Fruit fly (Drosophila melanogaster) whole organism, embryonic: Measurements from ENCODE around the gene Rab19.

Source experiments
- ATbp ChIP-seq: fragments of 200-800 bp; sonication (Bioruptor generic); optimal IDR thresholded peaks from 2 replicates; lab custom pipeline; 2017; ENCODE audit warnings: missing biosample characterization, mild to moderate bottlenecking, missing genetic modification characterization, missing genetic modification reagents
- Atf-2 ChIP-seq: fragments of 200-800 bp; sonication (Bioruptor generic); optimal IDR thresholded peaks from 2 replicates; lab custom pipeline; 2016; ENCODE audit warnings: missing biosample characterization, missing genetic modification characterization
- C15 ChIP-seq: fragments of 200-800 bp; sonication (Bioruptor generic); IDR thresholded peaks from 3 replicates; pipeline ENCODE4 v1.3.6; 2022; ENCODE audit warnings: missing biosample characterization, missing genetic modification characterization
- CG10366 ChIP-seq: fragments of 200-800 bp; sonication (Bioruptor generic); IDR thresholded peaks from 2 replicates; pipeline ENCODE4 v1.3.6; 2022; ENCODE audit warnings: missing biosample characterization, missing genetic modification characterization
- CG10959 ChIP-seq: fragments of 200-800 bp; sonication (Bioruptor generic); IDR thresholded peaks from 2 replicates; pipeline ENCODE4 v1.3.6; 2022; ENCODE audit warnings: missing biosample characterization, missing genetic modification characterization
- CG13894 ChIP-seq: fragments of 200-800 bp; sonication (Bioruptor generic); optimal IDR thresholded peaks from 3 replicates; lab custom pipeline; 2018; ENCODE audit warnings: missing biosample characterization, mild to moderate bottlenecking, missing genetic modification characterization, moderate library complexity
- CG17359 ChIP-seq: fragments of 200-800 bp; sonication (Bioruptor generic); optimal IDR thresholded peaks from 3 replicates; lab custom pipeline; 2018; ENCODE audit warnings: missing biosample characterization, mild to moderate bottlenecking, missing genetic modification characterization, moderate library complexity
- CG31441 ChIP-seq: fragments of 200-800 bp; sonication (Bioruptor generic); IDR thresholded peaks from 2 replicates; pipeline ENCODE4 v1.3.6; 2022; ENCODE audit warnings: missing biosample characterization, missing genetic modification characterization
- CG32767 ChIP-seq: fragments of 200-800 bp; sonication (Bioruptor generic); IDR thresholded peaks from 2 replicates; pipeline ENCODE4 v1.3.6; 2022; ENCODE audit warnings: missing biosample characterization, missing genetic modification characterization
- CG33213 ChIP-seq: fragments of 200-800 bp; sonication (Bioruptor generic); optimal IDR thresholded peaks from 3 replicates; lab custom pipeline; 2016; ENCODE audit warnings: missing biosample characterization, missing genetic modification characterization
- CG34422 ChIP-seq: fragments of 200-800 bp; sonication (Bioruptor generic); IDR thresholded peaks from 3 replicates; pipeline ENCODE4 v1.3.6; 2022; ENCODE audit warnings: missing biosample characterization, missing genetic modification characterization
- CG3847 ChIP-seq: fragments of 200-800 bp; sonication (Bioruptor generic); IDR thresholded peaks from 2 replicates; pipeline ENCODE4 v1.3.6; 2022; ENCODE audit warnings: missing biosample characterization, missing genetic modification characterization
- CG42726 ChIP-seq: fragments of 200-800 bp; sonication (Bioruptor generic); IDR thresholded peaks from 2 replicates; pipeline ENCODE4 v1.3.6; 2022; ENCODE audit warnings: missing biosample characterization, missing genetic modification characterization; ENCODE audit not compliant: partially characterized antibody
- CG6272 ChIP-seq: fragments of 200-800 bp; sonication (Bioruptor generic); IDR thresholded peaks from 2 replicates; pipeline ENCODE4 v1.3.6; 2022; ENCODE audit warnings: missing biosample characterization, missing genetic modification characterization
- CG7786 ChIP-seq: fragments of 200-800 bp; sonication (Bioruptor generic); optimal IDR thresholded peaks from 2 replicates; lab custom pipeline; 2016; ENCODE audit warnings: missing biosample characterization, missing genetic modification characterization
- CG8478 ChIP-seq: fragments of >200 bp; optimal IDR thresholded peaks from 2 replicates; lab custom pipeline; 2018
- CG9797 ChIP-seq: fragments of 200-800 bp; sonication (Bioruptor generic); optimal IDR thresholded peaks from 3 replicates; lab custom pipeline; 2018; ENCODE audit warnings: missing biosample characterization, mild to moderate bottlenecking, missing genetic modification characterization
- CkIIα-i1 ChIP-seq: fragments of 200-800 bp; sonication (Bioruptor generic); IDR thresholded peaks from 2 replicates; pipeline ENCODE4 v1.3.6; 2022; ENCODE audit warnings: missing biosample characterization, missing genetic modification characterization
- Dek ChIP-seq: fragments of 200-800 bp; sonication (Bioruptor generic); optimal IDR thresholded peaks from 3 replicates; lab custom pipeline; 2019; ENCODE audit warnings: missing biosample characterization, mild to moderate bottlenecking, missing genetic modification characterization, moderate library complexity
- E2f1 ChIP-seq: fragments of 200-800 bp; sonication (Bioruptor generic); IDR thresholded peaks from 2 replicates; pipeline ENCODE4 v1.3.6; 2022; ENCODE audit warnings: missing biosample characterization, missing genetic modification characterization
- Eip74EF ChIP-seq, 2 experiments: fragments of 200-800 bp in 1 of 2; fragments of >200 bp in 1 of 2; sonication (Bioruptor generic) in 1 of 2; optimal IDR thresholded peaks; 2 replicates each; lab custom pipeline; 2017 to 2019; ENCODE audit warnings: missing biosample characterization in 2 of 2, missing genetic modification characterization in 2 of 2, mild to moderate bottlenecking in 1 of 2, moderate library complexity in 1 of 2
- Gsc ChIP-seq: fragments of 200-800 bp; sonication (Bioruptor generic); IDR thresholded peaks from 2 replicates; pipeline ENCODE4 v1.3.6; 2022; ENCODE audit warnings: missing biosample characterization, missing genetic modification characterization
- H15 ChIP-seq: fragments of 200-800 bp; sonication (Bioruptor generic); IDR thresholded peaks from 3 replicates; pipeline ENCODE4 v1.3.6; 2022; ENCODE audit warnings: missing biosample characterization, missing genetic modification characterization
- HLH4C ChIP-seq: fragments of 200-800 bp; sonication (Bioruptor generic); IDR thresholded peaks from 3 replicates; pipeline ENCODE4 v1.3.6; 2022; ENCODE audit warnings: missing biosample characterization, missing genetic modification characterization; ENCODE audit not compliant: partially characterized antibody
- Lpt ChIP-seq: fragments of >200 bp; optimal IDR thresholded peaks from 2 replicates; lab custom pipeline; 2018; ENCODE audit warnings: missing biosample characterization, missing genetic modification characterization
- MBD-R2 ChIP-seq: fragments of 200-800 bp; sonication (Bioruptor generic); IDR thresholded peaks from 2 replicates; pipeline ENCODE4 v1.3.6; 2022; ENCODE audit warnings: missing biosample characterization, missing genetic modification characterization
- Myb ChIP-seq: fragments of 200-800 bp; sonication (Bioruptor generic); optimal IDR thresholded peaks from 2 replicates; lab custom pipeline; 2016; ENCODE audit warnings: missing biosample characterization, missing genetic modification characterization
- Oaz ChIP-seq: fragments of 200-800 bp; sonication (Bioruptor generic); IDR thresholded peaks from 2 replicates; pipeline ENCODE4 v1.3.6; 2022; ENCODE audit warnings: missing biosample characterization, missing genetic modification characterization
- Optix ChIP-seq: fragments of 200-800 bp; sonication (Bioruptor generic); IDR thresholded peaks from 3 replicates; pipeline ENCODE4 v1.3.6; 2022; ENCODE audit warnings: missing biosample characterization, missing genetic modification characterization
- Scr ChIP-seq: fragments of 200-800 bp; sonication (Bioruptor generic); IDR thresholded peaks from 2 replicates; pipeline ENCODE4 v1.3.6; 2022; ENCODE audit warnings: missing biosample characterization, missing genetic modification characterization; ENCODE audit not compliant: partially characterized antibody
- Trl ChIP-seq, 3 experiments: fragments of >200 bp in 2 of 3; fragments of 200-800 bp in 1 of 3; sonication (Bioruptor generic) in 1 of 3; optimal IDR thresholded peaks; 2 replicates in 1 of 3; 3 replicates in 2 of 3; lab custom pipeline; 2016 to 2017; ENCODE audit warnings: missing biosample characterization in 1 of 3, missing genetic modification characterization in 1 of 3
- aop ChIP-seq: fragments of 200-800 bp; sonication (Bioruptor generic); IDR thresholded peaks from 2 replicates; pipeline ENCODE4 v1.3.6; 2022; ENCODE audit warnings: missing biosample characterization, missing genetic modification characterization
- ash1 ChIP-seq: fragments of 200-800 bp; sonication (Bioruptor generic); optimal IDR thresholded peaks from 2 replicates; lab custom pipeline; 2018; ENCODE audit warnings: missing biosample characterization, mild to moderate bottlenecking, missing genetic modification characterization
- ato ChIP-seq: fragments of 200-800 bp; sonication (Bioruptor generic); IDR thresholded peaks from 2 replicates; pipeline ENCODE4 v1.3.6; 2022; ENCODE audit warnings: missing biosample characterization, missing genetic modification characterization; ENCODE audit not compliant: partially characterized antibody
- bcd ChIP-seq: fragments of 200-800 bp; sonication (Bioruptor generic); optimal IDR thresholded peaks from 2 replicates; lab custom pipeline; 2017; ENCODE audit warnings: missing biosample characterization, mild to moderate bottlenecking, missing genetic modification characterization
- bigmax ChIP-seq: fragments of 200-800 bp; sonication (Bioruptor generic); optimal IDR thresholded peaks from 2 replicates; lab custom pipeline; 2018; ENCODE audit warnings: missing biosample characterization, mild to moderate bottlenecking, missing genetic modification characterization
- cg ChIP-seq: fragments of 200-800 bp; sonication (Bioruptor generic); optimal IDR thresholded peaks from 3 replicates; lab custom pipeline; 2019; ENCODE audit warnings: missing biosample characterization, mild to moderate bottlenecking, missing genetic modification characterization, moderate library complexity
- chm ChIP-seq: fragments of 200-800 bp; sonication (Bioruptor generic); IDR thresholded peaks from 2 replicates; pipeline ENCODE4 v1.3.6; 2022; ENCODE audit warnings: missing biosample characterization, missing genetic modification characterization
- crc ChIP-seq: fragments of 200-800 bp; sonication (Bioruptor generic); optimal IDR thresholded peaks from 2 replicates; lab custom pipeline; 2016; ENCODE audit warnings: missing biosample characterization, missing genetic modification characterization
- crp ChIP-seq, 2 experiments: fragments of 200-800 bp; sonication (Bioruptor generic); optimal IDR thresholded peaks; 2 replicates in 1 of 2; 3 replicates in 1 of 2; lab custom pipeline; 2017; ENCODE audit warnings: missing biosample characterization in 2 of 2, missing genetic modification characterization in 2 of 2, mild to moderate bottlenecking in 1 of 2, moderate library complexity in 1 of 2
- danr ChIP-seq: fragments of 200-800 bp; sonication (Bioruptor generic); IDR thresholded peaks from 2 replicates; pipeline ENCODE4 v1.3.6; 2022; ENCODE audit warnings: missing biosample characterization, missing genetic modification characterization
- jumu ChIP-seq: fragments of 200-800 bp; sonication (Bioruptor generic); optimal IDR thresholded peaks from 3 replicates; lab custom pipeline; 2016; ENCODE audit warnings: missing biosample characterization, missing genetic modification characterization
- lilli ChIP-seq: fragments of 200-800 bp; sonication (Bioruptor generic); optimal IDR thresholded peaks from 3 replicates; lab custom pipeline; 2016; ENCODE audit warnings: missing biosample characterization, missing genetic modification characterization
- odd ChIP-seq: fragments of 200-800 bp; sonication (Bioruptor generic); optimal IDR thresholded peaks from 2 replicates; lab custom pipeline; 2017; ENCODE audit warnings: missing biosample characterization, mild to moderate bottlenecking, missing genetic modification characterization
- run ChIP-seq: fragments of 200-800 bp; sonication (Bioruptor generic); optimal IDR thresholded peaks from 3 replicates; lab custom pipeline; 2018; ENCODE audit warnings: missing biosample characterization, mild to moderate bottlenecking, missing genetic modification characterization
- slbo ChIP-seq: fragments of 200-800 bp; sonication (Bioruptor generic); IDR thresholded peaks from 2 replicates; pipeline ENCODE4 v1.3.6; 2022; ENCODE audit warnings: missing biosample characterization, missing genetic modification characterization
- stwl ChIP-seq: fragments of 200-800 bp; sonication (Bioruptor generic); optimal IDR thresholded peaks from 3 replicates; lab custom pipeline; 2018; ENCODE audit warnings: missing biosample characterization, mild to moderate bottlenecking, missing genetic modification characterization, moderate library complexity
- trh ChIP-seq: fragments of 200-800 bp; sonication (Bioruptor generic); optimal IDR thresholded peaks from 2 replicates; lab custom pipeline; 2016; ENCODE audit warnings: missing biosample characterization, missing genetic modification characterization
- zfh2 ChIP-seq: fragments of 200-800 bp; sonication (Bioruptor generic); optimal IDR thresholded peaks from 2 replicates; lab custom pipeline; 2016; ENCODE audit warnings: missing biosample characterization, missing genetic modification characterization

Gene Rab19

DNA sequence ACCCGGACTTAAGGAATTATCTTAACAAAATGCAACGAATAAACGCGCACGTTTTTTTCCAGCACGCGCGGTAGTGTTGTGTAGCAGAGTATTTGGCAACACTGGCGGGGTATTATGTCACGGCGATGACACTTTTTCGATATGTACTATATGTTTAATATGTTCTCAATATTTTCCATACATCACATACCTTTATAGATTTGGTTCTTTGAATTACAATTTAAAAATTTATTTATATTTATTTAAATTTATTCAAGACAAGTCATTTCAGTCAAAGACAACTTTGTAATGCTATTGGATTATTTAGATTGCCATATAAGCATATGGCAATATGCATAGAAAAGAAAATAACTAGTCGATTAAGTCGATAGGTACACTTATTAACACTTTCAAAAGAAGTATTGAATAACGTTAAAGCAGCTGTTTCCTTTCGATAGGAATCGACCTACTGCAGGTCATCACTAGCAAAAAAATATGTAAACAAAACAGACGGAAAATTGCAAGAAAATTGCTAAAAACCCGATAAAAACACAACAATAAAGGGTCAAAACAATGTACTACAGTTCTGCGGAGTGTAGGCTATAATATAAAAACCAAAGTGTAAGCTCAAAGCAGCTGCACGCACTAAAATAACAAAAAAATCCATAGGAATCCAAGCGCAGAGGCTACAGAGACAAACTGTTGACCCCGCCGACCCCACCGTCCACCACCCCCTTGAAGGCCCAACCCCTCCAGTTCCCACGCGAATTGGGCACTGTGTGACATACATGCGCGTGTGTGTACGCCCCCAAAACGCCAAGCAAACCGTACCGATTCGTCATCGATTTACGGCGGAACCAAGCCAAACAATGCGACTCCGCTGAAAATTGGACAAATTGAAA lies 49.5 kb downstream of the Rab19 start, which contains the start of the genes CG7182 and GAPcenA (continued):
- no peak for TF ChIP-seq CG8478 (lab: Kevin White, UChicago)
- peak; percentile 59; the same call in 2 of the 3 replicates for TF ChIP-seq HLH4C
- TF ChIP-seq CG34422 (GFP tag; lab: Robert Waterston, UW) = peak; percentile 80; the same call in 1 of the 3 replicates
- TF ChIP-seq bcd = peak; percentile 68
- TF ChIP-seq CG7786 (GFP tag; lab: Kevin White, UChicago) = no peak
- no peak; the same call in 1 of the 2 replicates for TF ChIP-seq CG31441 (GFP tag; lab: Robert Waterston, UW)
- TF ChIP-seq ato = peak; percentile 33; the same call in 1 of the 2 replicates
- TF ChIP-seq CG9797 (GFP tag; lab: Kevin White, UChicago) = peak; percentile 21
- peak; percentile 69 for TF ChIP-seq CG17359 (tag; lab: Kevin White, UChicago)
- peak in 1 of 2 experiments; percentile 80 for TF ChIP-seq crp (GFP tag; optimal IDR thresholded peaks at IDR 0.05; lab: Kevin White, UChicago)
- TF ChIP-seq trh (GFP tag; lab: Kevin White, UChicago) = peak; percentile 20
- no peak for TF ChIP-seq crc
- TF ChIP-seq Myb = peak; percentile 22
- peak; percentile 44 for TF ChIP-seq CG10366
- TF ChIP-seq jumu = peak; percentile 26
- no peak for TF ChIP-seq run (tag; lab: Kevin White, UChicago)
- peak; percentile 70 for TF ChIP-seq slbo (GFP tag; lab: Robert Waterston, UW)
- no peak for TF ChIP-seq Oaz
- peak; percentile 41 for TF ChIP-seq zfh2 (GFP tag; lab: Kevin White, UChicago)
- TF ChIP-seq CG32767 (GFP tag; lab: Robert Waterston, UW) = no peak
- TF ChIP-seq ATbp (GFP tag; lab: Kevin White, UChicago) = peak; percentile 16
- TF ChIP-seq Eip74EF (GFP tag; optimal IDR thresholded peaks at IDR 0.05; lab: Kevin White, UChicago) = peak in 1 of 2 experiments; percentile 38
- TF ChIP-seq H15 (GFP tag; lab: Robert Waterston, UW) = 0 out of 3 replicates have a peak, but pooled peaks have one; percentile 27
- peak; percentile 26; the same call in 1 of the 2 replicates for TF ChIP-seq CG6272
- no peak for TF ChIP-seq Trl (optimal IDR thresholded peaks at IDR 0.05; lab: Kevin White, UChicago)
- peak; percentile 41 for TF ChIP-seq Trl (GFP tag; optimal IDR thresholded peaks at IDR 0.05; lab: Kevin White, UChicago)
- TF ChIP-seq chm = no peak
- no peak for TF ChIP-seq ash1 (GFP tag; lab: Kevin White, UChicago)
- no peak for TF ChIP-seq Optix
- TF ChIP-seq lilli (GFP tag; lab: Kevin White, UChicago) = peak; percentile 61
- TF ChIP-seq CG13894 = peak; percentile 71
- TF ChIP-seq danr (GFP tag; lab: Robert Waterston, UW) = no peak
- TF ChIP-seq E2f1 (GFP tag; lab: Robert Waterston, UW) = peak; percentile 63
- peak; percentile 53 for TF ChIP-seq MBD-R2 (GFP tag; lab: Robert Waterston, UW)
- TF ChIP-seq Atf-2 (GFP tag; lab: Kevin White, UChicago) = no peak
- peak; percentile 94 for TF ChIP-seq stwl (tag; lab: Kevin White, UChicago)
- peak; percentile 58; the same call in 1 of the 2 replicates for TF ChIP-seq CG3847 (GFP tag; lab: Robert Waterston, UW)
- TF ChIP-seq Lpt (GFP tag; lab: Kevin White, UChicago) = no peak
- TF ChIP-seq CG10959 (GFP tag; lab: Robert Waterston, UW) = no peak
- TF ChIP-seq odd (GFP tag; lab: Kevin White, UChicago) = no peak
- no peak for TF ChIP-seq CG42726 (GFP tag; lab: Robert Waterston, UW)
- no peak for TF ChIP-seq C15 (GFP tag; lab: Robert Waterston, UW)
- peak; percentile 35 for TF ChIP-seq CG33213
- TF ChIP-seq Gsc (GFP tag; lab: Robert Waterston, UW) = no peak
- TF ChIP-seq Dek (tag; lab: Kevin White, UChicago) = peak; percentile 76
- no peak for TF ChIP-seq CkIIα-i1 (GFP tag; lab: Robert Waterston, UW)
- no peak for TF ChIP-seq bigmax
- TF ChIP-seq aop (GFP tag; lab: Robert Waterston, UW) = no peak
- peak; percentile 31 for TF ChIP-seq cg (GFP tag; lab: Kevin White, UChicago)
- peak; percentile 72 for TF ChIP-seq Scr (GFP tag; lab: Robert Waterston, UW)
